Fruit fly (Drosophila melanogaster): Measurements from ENCODE around the gene mthl2.

mthl2 gene

DNA sequence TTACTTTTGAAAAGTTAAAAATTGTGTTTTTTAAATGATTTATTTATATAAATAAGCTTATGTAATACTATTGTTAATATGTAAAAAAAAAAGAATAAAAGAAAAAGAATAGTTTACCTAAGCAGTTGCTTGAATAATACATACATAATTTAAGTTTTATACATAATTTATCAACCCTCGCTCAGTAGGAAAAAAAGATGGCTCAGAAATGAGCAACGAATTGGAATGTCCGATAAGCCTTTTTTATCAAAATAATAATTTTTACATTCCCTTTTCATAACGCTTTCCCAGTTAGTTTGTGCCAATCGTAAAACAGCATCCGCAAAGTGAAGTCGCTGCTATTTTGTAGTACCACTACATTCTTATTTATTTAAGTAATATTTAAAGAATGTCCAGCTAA is at the start of gene mthl2:
mthl2 (plus strand) TSS at position 301 of the 400 bp plus-strand sequence.
- no peak for TF ChIP-seq CG16779 (tag; optimal IDR thresholded peaks at IDR 0.05)
- TF ChIP-seq ss (GFP tag; optimal IDR thresholded peaks at IDR 0.05), result no peak
- TF ChIP-seq CG8119 (GFP tag; IDR thresholded peaks at IDR 0.05), result no peak
- TF ChIP-seq Lpt (GFP tag; optimal IDR thresholded peaks at IDR 0.05), result no peak
- TF ChIP-seq CG7368 (GFP tag; optimal IDR thresholded peaks at IDR 0.05), result no peak
- TF ChIP-seq eg (GFP tag; IDR thresholded peaks at IDR 0.05), result no peak
- TF ChIP-seq CG4318 (GFP tag; optimal IDR thresholded peaks at IDR 0.05), result no peak
- no peak for TF ChIP-seq fkh (GFP tag; optimal IDR thresholded peaks at IDR 0.05)
- no peak for TF ChIP-seq CG32006 (GFP tag; optimal IDR thresholded peaks at IDR 0.05)

DNA sequence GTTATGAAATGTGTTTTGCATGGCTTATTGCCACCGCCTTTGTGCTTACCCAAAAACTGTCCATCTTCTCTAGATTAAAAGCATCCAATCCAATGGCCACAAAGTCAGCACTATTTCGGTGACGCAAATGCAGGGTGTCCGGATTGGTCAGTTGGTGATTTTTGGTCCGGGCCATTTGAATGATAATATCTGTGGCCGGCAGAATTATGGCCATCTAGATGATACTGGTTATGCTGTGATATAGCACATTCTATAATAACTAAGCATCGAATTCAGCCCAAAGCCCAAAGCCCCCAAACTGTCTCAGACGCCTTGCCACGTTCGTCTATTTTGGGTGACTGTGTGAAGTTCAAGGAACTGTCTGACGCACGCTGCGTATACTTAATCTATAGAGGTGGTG is 48.4 kb upstream of the mthl2 start:
- no peak for TF ChIP-seq Gug (GFP tag; IDR thresholded peaks at IDR 0.05)
- TF ChIP-seq Hr4 (GFP tag; optimal IDR thresholded peaks at IDR 0.05), result no peak
- TF ChIP-seq Blimp-1 (GFP tag; optimal IDR thresholded peaks at IDR 0.05), result no peak
- no peak for TF ChIP-seq CG11762 (GFP tag; optimal IDR thresholded peaks at IDR 0.05; ENCODE audit: insufficient read depth)
- no peak for TF ChIP-seq esn (GFP tag; optimal IDR thresholded peaks at IDR 0.05)
- no peak for TF ChIP-seq CG8319 (GFP tag; optimal IDR thresholded peaks at IDR 0.05)
- no peak for TF ChIP-seq vri (GFP tag; optimal IDR thresholded peaks at IDR 0.05)
- no peak for TF ChIP-seq spab (GFP tag; optimal IDR thresholded peaks at IDR 0.05)
- TF ChIP-seq CG1621 (tag; optimal IDR thresholded peaks at IDR 0.05), result no peak
- TF ChIP-seq salr (GFP tag; optimal IDR thresholded peaks at IDR 0.05), result no peak
- TF ChIP-seq dsx (GFP tag; optimal IDR thresholded peaks at IDR 0.05; ENCODE audit: poor library complexity, severe bottlenecking), result no peak
- no peak for TF ChIP-seq CG6792 (GFP tag; optimal IDR thresholded peaks at IDR 0.05)
- no peak for TF ChIP-seq CG34406 (GFP tag; optimal IDR thresholded peaks at IDR 0.05)
- no peak for TF ChIP-seq Eip78C (GFP tag)
- no peak for TF ChIP-seq Smox (GFP tag; optimal IDR thresholded peaks at IDR 0.05)

DNA sequence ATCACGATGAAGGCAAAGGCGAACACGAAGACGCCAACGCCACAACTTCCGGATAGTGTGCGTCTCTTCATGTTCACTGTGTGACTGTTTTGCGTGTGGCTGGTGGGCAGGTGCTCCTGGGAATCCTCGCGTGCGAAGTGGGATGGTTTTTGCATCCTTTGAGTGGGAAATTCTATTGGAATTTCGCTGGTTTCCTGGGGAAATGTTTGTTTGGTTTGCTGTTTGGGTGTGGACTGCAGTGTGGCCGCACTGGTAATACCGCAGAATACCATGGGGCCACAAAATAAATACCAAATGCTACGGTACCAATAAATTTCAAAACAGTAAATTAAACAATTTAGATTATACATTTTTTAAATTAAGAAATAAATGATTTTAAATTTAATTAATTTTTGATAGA is 43.2 kb upstream of the mthl2 start, which contains the start of gene sinu:
sinu (minus strand) TSS at position 258 of the 400 bp plus-strand sequence.
- TF ChIP-seq CG11902 (GFP tag; optimal IDR thresholded peaks at IDR 0.05), result no peak
- TF ChIP-seq CG34406 (GFP tag; optimal IDR thresholded peaks at IDR 0.05), result no peak
- TF ChIP-seq CG6808 (GFP tag; optimal IDR thresholded peaks at IDR 0.05), result no peak
- peak; percentile 37 for TF ChIP-seq fkh (GFP tag; optimal IDR thresholded peaks at IDR 0.05)
- TF ChIP-seq Sox14 (GFP tag; optimal IDR thresholded peaks at IDR 0.05), result no peak
- no peak for TF ChIP-seq achi (GFP tag; optimal IDR thresholded peaks at IDR 0.05)
- TF ChIP-seq lz (GFP tag; optimal IDR thresholded peaks at IDR 0.05), result no peak

DNA sequence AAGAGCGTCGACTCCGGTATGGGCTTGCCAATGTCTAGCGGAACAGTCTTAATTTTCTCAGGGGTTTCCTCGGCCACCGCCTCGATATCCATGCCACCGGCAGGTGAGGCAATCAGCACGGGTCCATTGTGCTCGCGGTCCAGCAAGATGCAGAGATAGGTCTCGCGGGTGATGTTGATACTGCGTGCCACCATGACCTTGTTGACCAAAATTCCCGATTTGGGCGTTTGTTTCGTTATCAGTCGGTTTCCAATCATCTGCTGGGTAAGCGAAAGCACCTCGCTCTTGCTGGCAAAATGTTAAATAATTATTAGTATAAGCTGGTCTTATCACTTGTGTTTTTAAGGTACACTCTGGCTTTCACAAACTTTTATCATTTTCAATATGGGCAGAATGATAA is 42.0 kb upstream of the mthl2 start:
- TF ChIP-seq svp (GFP tag), result peak; percentile 97
- no peak for TF ChIP-seq ss (GFP tag; optimal IDR thresholded peaks at IDR 0.05)

DNA sequence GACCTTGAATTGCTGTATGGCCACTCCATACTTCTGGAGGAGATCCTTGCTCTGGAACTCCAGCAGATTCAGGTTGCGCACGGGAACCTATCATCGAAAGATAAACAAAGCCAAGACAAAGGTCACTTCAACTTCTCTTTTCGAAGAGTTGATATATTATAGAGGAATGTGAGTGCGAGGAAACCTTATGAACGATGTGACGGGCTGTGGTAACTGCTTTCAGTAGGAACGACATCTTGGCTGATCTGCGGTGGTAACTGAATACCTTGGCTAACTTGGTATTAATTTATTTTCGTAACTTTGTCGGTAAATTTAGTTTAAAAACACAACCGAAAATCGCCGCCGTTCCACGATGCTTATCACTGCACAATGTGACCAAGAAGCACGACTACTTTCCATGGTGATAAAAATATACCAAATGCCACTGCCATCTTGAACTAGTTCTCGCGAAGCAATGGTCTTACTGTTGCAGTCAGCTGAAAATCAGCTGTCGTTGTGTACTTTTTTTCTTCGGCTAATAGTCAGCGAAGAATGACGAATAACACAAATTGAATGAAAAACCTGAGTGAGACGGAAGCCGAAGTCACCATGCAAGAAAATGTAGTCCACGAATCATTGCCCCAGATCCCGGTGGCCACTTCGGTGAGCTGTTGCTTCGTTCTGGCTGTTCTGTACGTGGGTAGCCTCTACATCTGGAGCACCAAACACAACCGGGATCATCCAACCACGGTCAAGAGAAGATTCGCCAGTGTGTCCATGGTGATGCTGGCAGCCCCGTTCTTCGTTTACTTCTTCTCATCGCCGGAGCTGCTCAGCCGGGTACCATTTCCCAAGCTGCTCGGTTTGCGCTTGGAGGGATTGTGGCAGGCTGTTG is 41.0 kb upstream of the mthl2 start, which contains the start of the genes ScsbetaG and Sras:
ScsbetaG (minus strand) TSS at position 383 of the 874 bp plus-strand sequence.
Sras (plus strand) TSS at position 466 of the 874 bp plus-strand sequence.
- peak; percentile 69 for TF ChIP-seq fkh (GFP tag; optimal IDR thresholded peaks at IDR 0.05)
- no peak for TF ChIP-seq CG1621 (tag; optimal IDR thresholded peaks at IDR 0.05)
- TF ChIP-seq Blimp-1 (GFP tag; optimal IDR thresholded peaks at IDR 0.05), result no peak
- peak; percentile 3 for TF ChIP-seq esn (GFP tag; optimal IDR thresholded peaks at IDR 0.05)
- TF ChIP-seq Sox14 (GFP tag; optimal IDR thresholded peaks at IDR 0.05), result peak; percentile 45
- TF ChIP-seq svp (GFP tag), result peak; percentile 75
